Fruit fly (Drosophila melanogaster): ENCODE results near the gene CG3226.

The CG3226 gene

DNA sequence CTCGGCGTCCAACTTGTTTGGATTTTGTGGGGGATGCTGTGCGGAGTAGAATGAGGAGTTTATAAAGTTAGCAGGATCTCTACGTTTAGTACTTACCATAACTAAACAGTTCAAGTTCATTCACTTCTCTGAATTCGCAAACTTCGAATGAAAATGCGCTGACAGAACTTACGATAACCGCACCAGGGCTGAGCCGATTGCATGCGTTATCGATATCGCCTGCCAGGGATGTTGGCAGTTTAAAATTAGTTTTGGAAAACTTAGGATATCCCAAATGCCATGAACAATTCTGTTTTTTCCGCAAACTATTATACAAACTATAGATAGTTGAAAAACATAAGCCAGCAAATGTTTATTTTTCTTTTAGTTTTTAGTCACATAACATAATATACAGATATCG is 33.2 kb upstream of the CG3226 start, which contains the start of gene CG44303 (continued):
- TF ChIP-seq Hmx (GFP tag; optimal IDR thresholded peaks at IDR 0.05) (no peak), so (GFP tag; IDR thresholded peaks at IDR 0.05) (no peak), CG7987 (GFP tag; optimal IDR thresholded peaks at IDR 0.05) (no peak), sisA (GFP tag; IDR thresholded peaks at IDR 0.05) (no peak), HmgD (GFP tag; optimal IDR thresholded peaks at IDR 0.05) (no peak), dpn (GFP tag; optimal IDR thresholded peaks at IDR 0.05) (no peak), ci (GFP tag; IDR thresholded peaks at IDR 0.05) (no peak), Hsf (GFP tag; optimal IDR thresholded peaks at IDR 0.05) (no peak), HmgZ (tag; optimal IDR thresholded peaks at IDR 0.05) (no peak), CG12942 (GFP tag; optimal IDR thresholded peaks at IDR 0.05) (no peak), CG9876 (GFP tag; optimal IDR thresholded peaks at IDR 0.05) (no peak), stwl (tag; optimal IDR thresholded peaks at IDR 0.05) (peak; percentile 31), trh (GFP tag; optimal IDR thresholded peaks at IDR 0.05) (no peak), hb (GFP tag; IDR thresholded peaks at IDR 0.05; ENCODE audit: partially characterized antibody) (peak; percentile 76; the same call in 2 of the 3 replicates), CG12744 (GFP tag; optimal IDR thresholded peaks at IDR 0.05) (no peak), NfI (GFP tag; optimal IDR thresholded peaks at IDR 0.05) (no peak), CG18619 (GFP tag; optimal IDR thresholded peaks at IDR 0.05) (no peak), CG16863 (GFP tag; optimal IDR thresholded peaks at IDR 0.05) (no peak), CG4820 (GFP tag; optimal IDR thresholded peaks at IDR 0.05) (no peak), cg (GFP tag; optimal IDR thresholded peaks at IDR 0.05) (no peak), chif (GFP tag; optimal IDR thresholded peaks at IDR 0.05) (no peak), CG10431 (GFP tag; optimal IDR thresholded peaks at IDR 0.05) (no peak), ems (GFP tag; optimal IDR thresholded peaks at IDR 0.05) (no peak), emc (GFP tag; optimal IDR thresholded peaks at IDR 0.05) (no peak), Dad (GFP tag; optimal IDR thresholded peaks at IDR 0.05) (no peak), CG1529 (GFP tag; optimal IDR thresholded peaks at IDR 0.05) (no peak), CG34422 (GFP tag; IDR thresholded peaks at IDR 0.05) (no peak), CG6254 (GFP tag; optimal IDR thresholded peaks at IDR 0.05) (no peak), CG15269 (tag; optimal IDR thresholded peaks at IDR 0.05) (no peak), vnd (GFP tag; IDR thresholded peaks at IDR 0.05; ENCODE audit: partially characterized antibody) (peak; percentile 62), crol (GFP tag; IDR thresholded peaks at IDR 0.05) (no peak), CG1024 (GFP tag; IDR thresholded peaks at IDR 0.05) (no peak), CG7963 (GFP tag; IDR thresholded peaks at IDR 0.05; ENCODE audit: partially characterized antibody) (peak; percentile 59; the same call in 2 of the 3 replicates), CG10366 (GFP tag; IDR thresholded peaks at IDR 0.05) (no peak), grau (tag; optimal IDR thresholded peaks at IDR 0.05) (no peak), run (tag; optimal IDR thresholded peaks at IDR 0.05) (no peak), ham (GFP tag; IDR thresholded peaks at IDR 0.05) (no peak), CG13287 (GFP tag; IDR thresholded peaks at IDR 0.05; ENCODE audit: partially characterized antibody) (peak; percentile 44; the same call in 1 of the 2 replicates), pita (GFP tag; optimal IDR thresholded peaks at IDR 0.05) (no peak), croc (GFP tag; conservative IDR thresholded peaks at IDR 0.05) (no peak), CG11456 (GFP tag; IDR thresholded peaks at IDR 0.05) (no peak), CG15601 (tag; optimal IDR thresholded peaks at IDR 0.05) (no peak), CG43689 (GFP tag; IDR thresholded peaks at IDR 0.05) (no peak), gsb (GFP tag; IDR thresholded peaks at IDR 0.05) (no peak), tna (GFP tag; IDR thresholded peaks at IDR 0.05; ENCODE audit: partially characterized antibody) (peak; percentile 66), ap (GFP tag; IDR thresholded peaks at IDR 0.05) (no peak), hth (optimal IDR thresholded peaks at IDR 0.05) (no peak), otp (GFP tag; IDR thresholded peaks at IDR 0.05) (no peak), p53 (GFP tag; optimal IDR thresholded peaks at IDR 0.05) (no peak)

Data from whole organism, embryonic.